Worm (Caenorhabditis elegans) whole organism, early embryonic: ENCODE measurements around the gene C02B10.4.

Source experiments
- B0310.2 ChIP-seq: sonication (generic microtip); optimal IDR thresholded peaks from 2 replicates; lab custom pipeline; 2016; ENCODE audit warnings: mild to moderate bottlenecking, missing genetic modification characterization, missing compliant biosample characterization
- ama-1 ChIP-seq: fragments of 150-350 bp; optimal IDR thresholded peaks from 2 replicates; lab custom pipeline; 2014
- ceh-36 ChIP-seq: sonication (generic microtip); optimal IDR thresholded peaks from 2 replicates; lab custom pipeline; 2016; ENCODE audit warnings: missing genetic modification characterization, inconsistent platforms, missing compliant biosample characterization
- ets-7 ChIP-seq: sonication (generic microtip); optimal IDR thresholded peaks from 2 replicates; lab custom pipeline; 2016; ENCODE audit warnings: missing genotype, missing genetic modification characterization, missing compliant biosample characterization
- flt-1 ChIP-seq: fragments of 200-800 bp; sonication (Bioruptor generic); IDR thresholded peaks from 2 replicates; pipeline ENCODE4 v1.3.6; 2022; ENCODE audit warnings: missing genetic modification characterization, missing compliant biosample characterization
- hmbx-1 ChIP-seq: sonication (generic microtip); optimal IDR thresholded peaks from 2 replicates; lab custom pipeline; 2016; ENCODE audit warnings: mild to moderate bottlenecking, missing genetic modification characterization, missing compliant biosample characterization
- hnd-1 ChIP-seq: sonication (generic microtip); optimal IDR thresholded peaks from 2 replicates; lab custom pipeline; 2016; ENCODE audit warnings: missing genetic modification characterization, missing compliant biosample characterization
- sea-1 ChIP-seq: fragments of 200-800 bp; sonication (Bioruptor generic); conservative IDR thresholded peaks from 2 replicates; pipeline ENCODE4 v1.3.6; 2022; ENCODE audit warnings: missing genetic modification characterization, missing compliant biosample characterization
- tbx-11 ChIP-seq: fragments of 200-800 bp; sonication (Bioruptor generic); IDR thresholded peaks from 2 replicates; pipeline ENCODE4 v1.3.6; 2022; ENCODE audit warnings: missing genetic modification characterization, missing compliant biosample characterization
- tra-4 ChIP-seq: sonication (generic microtip); optimal IDR thresholded peaks from 2 replicates; lab custom pipeline; 2017; ENCODE audit warnings: missing genetic modification characterization, missing compliant biosample characterization

DNA sequence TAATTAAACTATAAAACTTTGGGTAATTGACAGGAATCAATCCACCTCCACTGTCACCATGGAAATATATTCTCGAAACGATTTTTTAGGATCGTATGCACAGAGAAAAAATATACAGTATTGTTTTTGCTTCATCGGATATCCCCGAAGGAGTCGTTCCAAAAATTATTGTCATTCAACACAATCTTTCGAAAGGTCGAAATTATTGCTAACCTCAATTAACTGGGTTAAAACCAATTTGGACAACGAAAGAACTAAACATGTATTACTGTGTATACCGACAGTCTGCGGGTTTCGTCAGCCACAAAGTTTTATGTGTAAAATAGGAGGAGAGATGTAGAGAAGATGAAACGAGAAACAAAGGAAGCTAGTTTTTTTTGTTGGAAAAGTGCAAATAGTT is 28.1 kb upstream of the C02B10.4 start:
- TF ChIP-seq hmbx-1 = no peak
- TF ChIP-seq ceh-36 (tag; lab: Kevin White, UChicago) = no peak
- TF ChIP-seq ets-7 (tag; lab: Kevin White, UChicago) = no peak
- TF ChIP-seq ama-1 (lab: Kevin White, UChicago) = no peak
- TF ChIP-seq hnd-1 (tag; lab: Kevin White, UChicago) = no peak
- TF ChIP-seq sea-1 (GFP tag; lab: Robert Waterston, UW) = no peak
- TF ChIP-seq B0310.2 (tag; lab: Kevin White, UChicago) = no peak
- no peak for TF ChIP-seq flt-1 (GFP tag; lab: Robert Waterston, UW)
- TF ChIP-seq tra-4 (tag; lab: Kevin White, UChicago) = no peak
- no peak for TF ChIP-seq tbx-11 (GFP tag; lab: Robert Waterston, UW)
